Fruit fly (Drosophila melanogaster): Measurements from ENCODE around the gene APC7.
A peak's percentile ranks its signal among the peaks of the same experiment; 100 is the strongest.

The APC7 gene

dm6 chrX:6601641-6602276 lies 4.9 kb downstream of the APC7 start (continued):
- TF ChIP-seq emc (GFP tag; optimal IDR thresholded peaks at IDR 0.05) (peak; percentile 51), CG17186 (GFP tag; optimal IDR thresholded peaks at IDR 0.05) (peak; percentile 58), HLHmδ (GFP tag; optimal IDR thresholded peaks at IDR 0.05) (no peak), HmgD (GFP tag; optimal IDR thresholded peaks at IDR 0.05) (peak; percentile 26), Nf-YC (tag; optimal IDR thresholded peaks at IDR 0.05) (peak; percentile 84), cato (GFP tag; optimal IDR thresholded peaks at IDR 0.05; ENCODE audit: borderline replicate concordance) (peak; percentile 83), ab (GFP tag; optimal IDR thresholded peaks at IDR 0.05) (peak; percentile 52), nmo (GFP tag; optimal IDR thresholded peaks at IDR 0.05) (peak; percentile 96), inv (GFP tag; IDR thresholded peaks at IDR 0.05; ENCODE audit: partially characterized antibody) (0 out of 2 replicates have a peak, but pooled peaks have one; percentile 19), CG2875 (GFP tag; optimal IDR thresholded peaks at IDR 0.05) (peak; percentile 89), CG1832 (GFP tag; optimal IDR thresholded peaks at IDR 0.05) (peak; percentile 88), Myb (GFP tag; optimal IDR thresholded peaks at IDR 0.05) (peak; percentile 19), Sry-δ (GFP tag; optimal IDR thresholded peaks at IDR 0.05) (peak; percentile 38), CG16779 (GFP tag; IDR thresholded peaks at IDR 0.05) (peak; percentile 56), Deaf1 (tag; optimal IDR thresholded peaks at IDR 0.05) (peak; percentile 69), CG7271 (tag; optimal IDR thresholded peaks at IDR 0.05) (peak; percentile 53), Dip2 (GFP tag; IDR thresholded peaks at IDR 0.05) (peak; percentile 52; the same call in 1 of the 2 replicates), MESR4 (GFP tag; optimal IDR thresholded peaks at IDR 0.05) (peak; percentile 2), Jarid2 (GFP tag; optimal IDR thresholded peaks at IDR 0.05) (peak; percentile 80), CG13424 (tag; optimal IDR thresholded peaks at IDR 0.05) (peak; percentile 93), tll (GFP tag; optimal IDR thresholded peaks at IDR 0.05) (peak in 1 of 2 experiments; percentile 15), Hmx (GFP tag; optimal IDR thresholded peaks at IDR 0.05) (peak; percentile 63), CoRest (tag; optimal IDR thresholded peaks at IDR 0.05) (peak; percentile 94), slbo (GFP tag; IDR thresholded peaks at IDR 0.05) (peak; percentile 89), CG4282 (GFP tag; optimal IDR thresholded peaks at IDR 0.05) (peak; percentile 62), ash1 (GFP tag; optimal IDR thresholded peaks at IDR 0.05) (peak; percentile 61), CG10543 (GFP tag; optimal IDR thresholded peaks at IDR 0.05) (peak; percentile 88), al (GFP tag; IDR thresholded peaks at IDR 0.05) (peak; percentile 38), CG17802 (tag; optimal IDR thresholded peaks at IDR 0.05) (peak; percentile 69), sens (GFP tag) (peak; percentile 98), HLH3B (GFP tag; IDR thresholded peaks at IDR 0.05) (peak; percentile 88), luna (GFP tag; optimal IDR thresholded peaks at IDR 0.05) (no peak), CG18262 (tag; optimal IDR thresholded peaks at IDR 0.05) (peak; percentile 95), CG42726 (GFP tag; IDR thresholded peaks at IDR 0.05; ENCODE audit: partially characterized antibody) (peak; percentile 7; the same call in 1 of the 2 replicates), CG10209 (GFP tag; optimal IDR thresholded peaks at IDR 0.05) (peak; percentile 93), crc (GFP tag; optimal IDR thresholded peaks at IDR 0.05) (peak; percentile 53), kni (GFP tag; optimal IDR thresholded peaks at IDR 0.05) (peak; percentile 74), vnd (GFP tag; IDR thresholded peaks at IDR 0.05; ENCODE audit: partially characterized antibody) (no peak), CG13296 (GFP tag; optimal IDR thresholded peaks at IDR 0.05) (peak; percentile 92), CG8765 (GFP tag; IDR thresholded peaks at IDR 0.05) (peak; percentile 74; the same call in 1 of the 2 replicates), Camta (GFP tag; optimal IDR thresholded peaks at IDR 0.05) (peak; percentile 89), CG13287 (GFP tag; IDR thresholded peaks at IDR 0.05; ENCODE audit: partially characterized antibody) (no peak), CG7839 (tag; optimal IDR thresholded peaks at IDR 0.05) (peak; percentile 95), Ets65A (GFP tag) (peak; percentile 97), sug (tag; optimal IDR thresholded peaks at IDR 0.05) (peak; percentile 89), CG12744 (GFP tag; optimal IDR thresholded peaks at IDR 0.05) (peak; percentile 57), chn (GFP tag; optimal IDR thresholded peaks at IDR 0.05) (peak; percentile 83), CG14050 (GFP tag; IDR thresholded peaks at IDR 0.05) (peak; percentile 80), CG8478 (optimal IDR thresholded peaks at IDR 0.05) (no peak)

All from whole organism, embryonic.